Fruit fly (Drosophila melanogaster) whole organism, wandering third instar larva: ENCODE measurements around the gene cv-c.

Experiments
- Abd-B ChIP-seq: fragments of >200 bp; optimal IDR thresholded peaks from 2 replicates; lab custom pipeline; 2017; ENCODE audit warnings: missing biosample characterization, missing genetic modification characterization
- CG32264 ChIP-seq: fragments of 200-800 bp; sonication (Bioruptor generic); optimal IDR thresholded peaks from 2 replicates; lab custom pipeline; 2016; ENCODE audit warnings: missing biosample characterization, missing genetic modification characterization
- CG9705 ChIP-seq: fragments of 200-800 bp; sonication (Bioruptor generic); optimal IDR thresholded peaks from 2 replicates; lab custom pipeline; 2018; ENCODE audit warnings: missing biosample characterization, mild to moderate bottlenecking, missing genetic modification characterization
- Dif ChIP-seq: fragments of 200-275, 200-300 bp; sonication (Bioruptor generic); optimal IDR thresholded peaks from 2 replicates; lab custom pipeline; 2018; ENCODE audit warnings: missing biosample characterization, missing genetic modification characterization; ENCODE audit not compliant: partially characterized antibody
- GATAd ChIP-seq: sonication (Bioruptor generic); optimal IDR thresholded peaks from 2 replicates; lab custom pipeline; 2016; ENCODE audit warnings: missing biosample characterization, missing genetic modification characterization
- HLH106 ChIP-seq: fragments of 200-800 bp; optimal IDR thresholded peaks from 3 replicates; lab custom pipeline; 2019; ENCODE audit warnings: missing biosample characterization, mild to moderate bottlenecking, missing genetic modification characterization, moderate library complexity
- Hnf4 ChIP-seq: fragments of 200-800 bp; sonication (Bioruptor generic); optimal IDR thresholded peaks from 2 replicates; lab custom pipeline; 2016; ENCODE audit warnings: missing biosample characterization, mild to moderate bottlenecking, missing genetic modification characterization
- Hr78 ChIP-seq: fragments of >200 bp; optimal IDR thresholded peaks from 2 replicates; lab custom pipeline; 2017; ENCODE audit warnings: missing biosample characterization, missing genetic modification characterization
- Hr83 ChIP-seq: fragments of 200-300 bp; sonication (Bioruptor generic); optimal IDR thresholded peaks from 2 replicates; lab custom pipeline; 2016; ENCODE audit warnings: missing biosample characterization, mild to moderate bottlenecking, missing genetic modification characterization, moderate library complexity; ENCODE audit not compliant: poor library complexity, severe bottlenecking
- Jra ChIP-seq: sonication (Bioruptor generic); optimal IDR thresholded peaks from 2 replicates; lab custom pipeline; 2016; ENCODE audit warnings: missing biosample characterization, missing genetic modification characterization
- Myc ChIP-seq: fragments of >200 bp; optimal IDR thresholded peaks from 2 replicates; lab custom pipeline; 2017
- N ChIP-seq: fragments of >200 bp; optimal IDR thresholded peaks from 2 replicates; lab custom pipeline; 2018; ENCODE audit warnings: missing biosample characterization, missing external identifiers, missing genetic modification characterization
- OdsH ChIP-seq: fragments of 200-800 bp; sonication (Bioruptor generic); optimal IDR thresholded peaks from 2 replicates; lab custom pipeline; 2016; ENCODE audit warnings: missing biosample characterization, mild to moderate bottlenecking, missing genetic modification characterization
- Rel ChIP-seq, 2 experiments: fragments of 200-800 bp; sonication (Bioruptor generic) in 1 of 2; optimal IDR thresholded peaks; 2 replicates in 1 of 2; 3 replicates in 1 of 2; lab custom pipeline; 2016 to 2019; ENCODE audit warnings: mild to moderate bottlenecking in 2 of 2, missing biosample characterization in 2 of 2, missing genetic modification characterization in 2 of 2, moderate library complexity in 1 of 2
- Sp1 ChIP-seq: fragments of 200-800 bp; sonication (Bioruptor generic); optimal IDR thresholded peaks from 3 replicates; lab custom pipeline; 2019; ENCODE audit warnings: missing biosample characterization, mild to moderate bottlenecking, missing genetic modification characterization, moderate library complexity
- Vsx2 ChIP-seq: fragments of 200-300, 225-300 bp; sonication (Bioruptor generic); optimal IDR thresholded peaks from 2 replicates; lab custom pipeline; 2018; ENCODE audit warnings: missing biosample characterization, missing genetic modification characterization; ENCODE audit not compliant: partially characterized antibody
- br ChIP-seq: fragments of 200-800 bp; sonication (Bioruptor generic); optimal IDR thresholded peaks from 2 replicates; lab custom pipeline; 2016; ENCODE audit warnings: missing biosample characterization, missing genetic modification characterization
- brk ChIP-seq: fragments of 200-800 bp; sonication (Bioruptor generic); optimal IDR thresholded peaks from 2 replicates; lab custom pipeline; 2016; ENCODE audit warnings: missing biosample characterization, mild to moderate bottlenecking, missing genetic modification characterization
- dmrt93B ChIP-seq: fragments of 200-800 bp; sonication (Bioruptor generic); optimal IDR thresholded peaks from 2 replicates; lab custom pipeline; 2018; ENCODE audit warnings: missing biosample characterization, mild to moderate bottlenecking, missing genetic modification characterization
- ey ChIP-seq: fragments of 200-800 bp; sonication (Bioruptor generic); optimal IDR thresholded peaks from 2 replicates; lab custom pipeline; 2016; ENCODE audit warnings: missing biosample characterization, missing genetic modification characterization
- foxo ChIP-seq, 2 experiments: fragments of 200-800 bp; sonication (Bioruptor generic); optimal IDR thresholded peaks; 2 replicates in 1 of 2; 3 replicates in 1 of 2; lab custom pipeline; 2016 to 2017; ENCODE audit warnings: missing biosample characterization in 2 of 2, missing genetic modification characterization in 2 of 2
- fru ChIP-seq: fragments of 200-800 bp; sonication (Bioruptor generic); optimal IDR thresholded peaks from 3 replicates; lab custom pipeline; 2016; ENCODE audit warnings: missing biosample characterization, mild to moderate bottlenecking, missing genetic modification characterization
- h ChIP-seq: fragments of 200-800 bp; sonication (Bioruptor generic); optimal IDR thresholded peaks from 3 replicates; lab custom pipeline; 2016; ENCODE audit warnings: missing biosample characterization, mild to moderate bottlenecking, missing genetic modification characterization
- jim ChIP-seq: fragments of 175-275, 200-325 bp; sonication (Bioruptor generic); optimal IDR thresholded peaks from 2 replicates; lab custom pipeline; 2016; ENCODE audit warnings: missing biosample characterization, mild to moderate bottlenecking, missing genetic modification characterization
- lola ChIP-seq: fragments of >200 bp; optimal IDR thresholded peaks from 2 replicates; lab custom pipeline; 2017; ENCODE audit warnings: missing biosample characterization, missing genetic modification characterization
- pan ChIP-seq: fragments of >200 bp; optimal IDR thresholded peaks from 2 replicates; lab custom pipeline; 2017
- psq ChIP-seq: fragments of 200-800 bp; sonication (Bioruptor generic); optimal IDR thresholded peaks from 3 replicates; lab custom pipeline; 2017; ENCODE audit warnings: missing biosample characterization, mild to moderate bottlenecking, missing genetic modification characterization, moderate library complexity
- rgr ChIP-seq: fragments of 200-800 bp; sonication (Bioruptor generic); optimal IDR thresholded peaks from 3 replicates; lab custom pipeline; 2016; ENCODE audit warnings: missing biosample characterization, mild to moderate bottlenecking, missing genetic modification characterization
- sage ChIP-seq: fragments of 200-800 bp; sonication (Bioruptor generic); optimal IDR thresholded peaks from 2 replicates; lab custom pipeline; 2016; ENCODE audit warnings: missing biosample characterization, mild to moderate bottlenecking, missing genetic modification characterization
- tai ChIP-seq: sonication (Bioruptor generic); optimal IDR thresholded peaks from 2 replicates; lab custom pipeline; 2016; ENCODE audit warnings: missing biosample characterization, missing genetic modification characterization
- woc ChIP-seq: sonication (Bioruptor generic); optimal IDR thresholded peaks from 2 replicates; lab custom pipeline; 2016; ENCODE audit warnings: missing biosample characterization, mild to moderate bottlenecking, missing genetic modification characterization

Gene cv-c

DNA sequence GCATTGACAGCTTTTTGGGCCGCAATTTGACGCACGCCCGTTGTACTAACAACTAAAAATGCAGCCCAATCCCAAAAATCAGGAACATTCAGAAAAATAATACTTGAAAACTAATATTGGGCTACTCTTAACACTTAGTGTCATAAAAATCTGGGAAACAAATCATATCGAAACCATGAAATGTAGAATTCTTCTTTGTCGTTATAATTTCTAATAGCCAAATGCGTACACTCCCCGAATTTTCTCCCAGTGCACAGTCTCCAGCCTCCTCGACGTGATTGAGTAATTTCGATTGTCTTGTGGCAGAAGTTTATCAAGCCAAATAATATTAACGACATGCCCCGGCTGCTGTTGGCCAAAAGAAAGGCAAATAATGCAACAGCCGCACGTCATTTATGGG lies 12.4 kb upstream of the cv-c start:
- TF ChIP-seq fru (peak; percentile 27), sage (GFP tag; lab: Kevin White, UChicago) (no peak), Rel (GFP tag; optimal IDR thresholded peaks at IDR 0.05; lab: Kevin White, UChicago) (no peak), Rel (tag; optimal IDR thresholded peaks at IDR 0.05; lab: Kevin White, UChicago) (no peak), br (GFP tag; lab: Kevin White, UChicago) (peak; percentile 22), Hnf4 (GFP tag; lab: Kevin White, UChicago) (peak; percentile 0), OdsH (GFP tag; lab: Kevin White, UChicago) (peak; percentile 19), Hr78 (GFP tag; lab: Kevin White, UChicago) (no peak), h (GFP tag; lab: Kevin White, UChicago) (peak; percentile 32), Hr83 (GFP tag; lab: Kevin White, UChicago) (no peak), Sp1 (GFP tag; lab: Kevin White, UChicago) (peak; percentile 3), dmrt93B (GFP tag; lab: Kevin White, UChicago) (peak; percentile 21), Dif (GFP tag; lab: Kevin White, UChicago) (no peak), woc (GFP tag; lab: Kevin White, UChicago) (no peak), ey (GFP tag; lab: Kevin White, UChicago) (no peak), rgr (GFP tag; lab: Kevin White, UChicago) (peak; percentile 2), foxo (GFP tag; optimal IDR thresholded peaks at IDR 0.05; lab: Kevin White, UChicago) (peak in 1 of 2 experiments; percentile 42), HLH106 (peak; percentile 29), lola (GFP tag; lab: Kevin White, UChicago) (no peak)

DNA sequence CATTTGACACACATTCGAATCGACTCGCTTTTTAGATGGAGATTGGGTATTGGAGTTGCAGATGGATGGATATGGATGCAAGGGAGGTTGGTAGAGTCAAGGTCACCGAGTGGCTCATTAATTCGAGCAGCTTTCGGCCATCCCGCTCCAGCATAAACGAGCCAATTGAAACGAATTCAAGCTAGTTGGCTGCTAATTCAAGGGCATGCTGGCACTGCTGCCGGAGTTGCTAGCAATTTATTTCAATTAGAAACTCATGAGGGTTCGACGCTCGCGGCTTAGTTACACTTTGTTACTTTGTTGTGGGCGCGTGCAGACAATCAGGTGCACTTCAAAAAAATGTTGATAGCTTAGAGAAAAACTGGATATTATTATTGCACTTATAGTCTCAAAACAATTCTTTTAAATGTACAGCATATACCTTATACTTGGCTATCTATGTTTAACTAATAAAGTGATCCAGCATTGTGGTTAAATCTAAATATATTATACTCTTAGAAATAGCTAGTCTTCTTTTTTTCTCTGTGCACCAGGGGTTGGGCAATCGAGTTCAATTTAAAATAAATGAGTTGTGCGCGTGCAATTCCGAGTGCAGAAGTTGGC lies 10.9 kb upstream of the cv-c start:
- TF ChIP-seq jim (GFP tag; lab: Kevin White, UChicago) (no peak), lola (GFP tag; lab: Kevin White, UChicago) (no peak), rgr (GFP tag; lab: Kevin White, UChicago) (no peak), CG32264 (GFP tag; lab: Kevin White, UChicago) (no peak), Abd-B (GFP tag; lab: Kevin White, UChicago) (no peak), Vsx2 (GFP tag; lab: Kevin White, UChicago) (no peak), Myc (no peak)
- TF ChIP-seq, all 38 proteins: peak for 0

dm6 chr3R:14486469-14486868 lies 5.0 kb upstream of the cv-c start:
- TF ChIP-seq Dif (GFP tag; lab: Kevin White, UChicago) (no peak), woc (GFP tag; lab: Kevin White, UChicago) (no peak), GATAd (GFP tag; lab: Kevin White, UChicago) (no peak), brk (GFP tag; lab: Kevin White, UChicago) (no peak), tai (GFP tag; lab: Kevin White, UChicago) (no peak), Sp1 (GFP tag; lab: Kevin White, UChicago) (no peak), pan (lab: Kevin White, UChicago) (no peak), Abd-B (GFP tag; lab: Kevin White, UChicago) (no peak), CG9705 (GFP tag; lab: Kevin White, UChicago) (no peak)

- TF ChIP-seq dmrt93B (GFP tag; lab: Kevin White, UChicago), result no peak
- peak; percentile 8 for TF ChIP-seq h (GFP tag; lab: Kevin White, UChicago)
- peak; percentile 11 for TF ChIP-seq fru
- peak in 1 of 2 experiments; percentile 3 for TF ChIP-seq foxo (GFP tag; optimal IDR thresholded peaks at IDR 0.05; lab: Kevin White, UChicago)
- no peak for TF ChIP-seq Dif (GFP tag; lab: Kevin White, UChicago)
- TF ChIP-seq, all 38 proteins: peak for 3
These were observed 3.2 kb upstream of the cv-c start for dm6 chr3R:14484533-14485267.

DNA sequence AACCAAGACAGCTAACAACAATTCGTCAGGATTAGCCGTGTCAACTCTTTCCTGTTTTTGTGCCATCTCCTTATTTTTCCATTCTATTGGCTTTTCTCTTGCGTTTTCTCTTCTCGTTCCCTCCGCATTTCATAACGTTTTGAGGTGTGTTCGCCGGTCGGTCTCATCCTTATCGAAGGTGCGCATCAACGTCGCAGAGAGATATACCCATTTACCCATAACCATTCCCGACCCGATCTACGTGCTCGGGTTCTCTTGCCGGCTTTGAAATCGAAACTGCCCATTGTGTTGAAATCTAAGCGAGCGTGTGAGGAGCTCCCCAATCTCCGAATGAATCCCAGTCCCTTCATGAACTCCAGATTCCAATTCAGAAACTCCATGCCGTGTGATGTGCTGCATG lies 1.5 kb upstream of the cv-c start:
- TF ChIP-seq N (GFP tag; lab: Kevin White, UChicago) (no peak), brk (GFP tag; lab: Kevin White, UChicago) (no peak), Hr78 (GFP tag; lab: Kevin White, UChicago) (no peak), woc (GFP tag; lab: Kevin White, UChicago) (no peak), GATAd (GFP tag; lab: Kevin White, UChicago) (no peak), jim (GFP tag; lab: Kevin White, UChicago) (no peak), psq (GFP tag; lab: Kevin White, UChicago) (no peak), Jra (GFP tag; lab: Kevin White, UChicago) (no peak)
